Fruit fly (Drosophila melanogaster) whole organism, embryonic: Measurements from ENCODE around the gene CG34348.

Experiments
- Atf6 ChIP-seq: fragments of 200-800 bp; sonication (Bioruptor generic); IDR thresholded peaks from 2 replicates; pipeline ENCODE4 v1.3.6; 2022; ENCODE audit warnings: missing biosample characterization, missing genetic modification characterization
- B-H2 ChIP-seq: fragments of 200-800 bp; sonication (Bioruptor generic); optimal IDR thresholded peaks from 2 replicates; lab custom pipeline; 2018; ENCODE audit warnings: missing biosample characterization, mild to moderate bottlenecking, missing genetic modification characterization
- CG10543 ChIP-seq: fragments of 200-800 bp; sonication (Bioruptor generic); optimal IDR thresholded peaks from 3 replicates; lab custom pipeline; 2017; ENCODE audit warnings: missing biosample characterization, mild to moderate bottlenecking, missing genetic modification characterization, moderate library complexity
- CG10979 ChIP-seq: fragments of 200-800 bp; sonication (Bioruptor generic); optimal IDR thresholded peaks from 2 replicates; lab custom pipeline; 2018; ENCODE audit warnings: missing biosample characterization, mild to moderate bottlenecking, missing genetic modification characterization, moderate library complexity
- CG11504 ChIP-seq: fragments of 200-800 bp; sonication (Bioruptor generic); optimal IDR thresholded peaks from 3 replicates; lab custom pipeline; 2019; ENCODE audit warnings: missing biosample characterization, mild to moderate bottlenecking, missing genetic modification characterization, moderate library complexity
- CG11695 ChIP-seq: fragments of 200-800 bp; sonication (Bioruptor generic); IDR thresholded peaks from 3 replicates; pipeline ENCODE4 v1.3.6; 2022; ENCODE audit warnings: missing biosample characterization, missing genetic modification characterization
- CG12391 ChIP-seq: fragments of 200-800 bp; sonication (Bioruptor generic); optimal IDR thresholded peaks from 3 replicates; lab custom pipeline; 2018; ENCODE audit warnings: missing biosample characterization, mild to moderate bottlenecking, missing genetic modification characterization, moderate library complexity
- CG12659 ChIP-seq: fragments of 200-800 bp; sonication (Bioruptor generic); optimal IDR thresholded peaks from 3 replicates; lab custom pipeline; 2017; ENCODE audit warnings: mild to moderate bottlenecking, missing biosample characterization, missing genetic modification reagents, missing genetic modification characterization
- CG14710 ChIP-seq: fragments of 200-800 bp; sonication (Bioruptor generic); optimal IDR thresholded peaks from 3 replicates; lab custom pipeline; 2019; ENCODE audit warnings: missing biosample characterization, mild to moderate bottlenecking, missing genetic modification characterization, moderate library complexity
- CG15696 ChIP-seq: fragments of 200-800 bp; sonication (Bioruptor generic); optimal IDR thresholded peaks from 2 replicates; lab custom pipeline; 2019; ENCODE audit warnings: missing biosample characterization, mild to moderate bottlenecking, missing genetic modification characterization, moderate library complexity
- CG17802 ChIP-seq: fragments of 200-800 bp; sonication (Bioruptor generic); optimal IDR thresholded peaks from 2 replicates; lab custom pipeline; 2018; ENCODE audit warnings: missing biosample characterization, mild to moderate bottlenecking, missing genetic modification characterization, moderate library complexity
- CG18764 ChIP-seq: fragments of 200-800 bp; sonication (Bioruptor generic); optimal IDR thresholded peaks from 3 replicates; lab custom pipeline; 2016; ENCODE audit warnings: missing biosample characterization, missing genetic modification characterization
- CG2678 ChIP-seq: fragments of 200-800 bp; sonication (Bioruptor generic); optimal IDR thresholded peaks from 3 replicates; lab custom pipeline; 2019; ENCODE audit warnings: missing biosample characterization, mild to moderate bottlenecking, missing genetic modification characterization, moderate library complexity
- CG30431 ChIP-seq: fragments of 200-800 bp; sonication (Bioruptor generic); optimal IDR thresholded peaks from 2 replicates; lab custom pipeline; 2017; ENCODE audit warnings: missing biosample characterization, missing genetic modification characterization
- CG3281 ChIP-seq: fragments of 200-800 bp; sonication (Bioruptor generic); optimal IDR thresholded peaks from 3 replicates; lab custom pipeline; 2017; ENCODE audit warnings: missing biosample characterization, mild to moderate bottlenecking, missing genetic modification characterization
- CG33557 ChIP-seq: fragments of 200-800 bp; sonication (Bioruptor generic); optimal IDR thresholded peaks from 2 replicates; lab custom pipeline; 2019; ENCODE audit warnings: missing biosample characterization, mild to moderate bottlenecking, missing genetic modification characterization, moderate library complexity
- CG3407 ChIP-seq: fragments of 200-800 bp; sonication (Bioruptor generic); optimal IDR thresholded peaks from 2 replicates; lab custom pipeline; 2018; ENCODE audit warnings: missing biosample characterization, mild to moderate bottlenecking, missing genetic modification characterization
- CG34376 ChIP-seq: fragments of 200-800 bp; sonication (Bioruptor generic); optimal IDR thresholded peaks from 2 replicates; lab custom pipeline; 2018; ENCODE audit warnings: missing biosample characterization, mild to moderate bottlenecking, missing genetic modification characterization
- CG4282 ChIP-seq: fragments of 200-800 bp; sonication (Bioruptor generic); optimal IDR thresholded peaks from 2 replicates; lab custom pipeline; 2016; ENCODE audit warnings: missing biosample characterization, missing genetic modification characterization
- CG4617 ChIP-seq: fragments of 200-800 bp; sonication (Bioruptor generic); optimal IDR thresholded peaks from 3 replicates; lab custom pipeline; 2016; ENCODE audit warnings: missing biosample characterization, missing genetic modification characterization, borderline replicate concordance
- CG4707 ChIP-seq: fragments of 200-800 bp; sonication (Bioruptor generic); optimal IDR thresholded peaks from 2 replicates; lab custom pipeline; 2018; ENCODE audit warnings: missing biosample characterization, mild to moderate bottlenecking, missing genetic modification characterization, moderate library complexity
- CG7357 ChIP-seq: fragments of 200-800 bp; sonication (Bioruptor generic); IDR thresholded peaks from 3 replicates; pipeline ENCODE4 v1.3.6; 2022; ENCODE audit warnings: missing biosample characterization, missing genetic modification characterization
- CG9215 ChIP-seq: fragments of 200-800 bp; sonication (Bioruptor generic); IDR thresholded peaks from 2 replicates; pipeline ENCODE4 v1.3.6; 2022; ENCODE audit warnings: missing biosample characterization, missing genetic modification characterization
- CG9437 ChIP-seq: fragments of 200-800 bp; sonication (Bioruptor generic); optimal IDR thresholded peaks from 2 replicates; lab custom pipeline; 2018; ENCODE audit warnings: missing biosample characterization, mild to moderate bottlenecking, missing genetic modification characterization
- CG9797 ChIP-seq: fragments of 200-800 bp; sonication (Bioruptor generic); optimal IDR thresholded peaks from 3 replicates; lab custom pipeline; 2018; ENCODE audit warnings: missing biosample characterization, mild to moderate bottlenecking, missing genetic modification characterization
- CHES-1-like ChIP-seq: fragments of 200-800 bp; sonication (Bioruptor generic); optimal IDR thresholded peaks from 2 replicates; lab custom pipeline; 2016; ENCODE audit warnings: missing biosample characterization, missing genetic modification characterization
- Hr39 ChIP-seq: fragments of >200 bp; optimal IDR thresholded peaks from 2 replicates; lab custom pipeline; 2017
- Lpt ChIP-seq: fragments of >200 bp; optimal IDR thresholded peaks from 2 replicates; lab custom pipeline; 2018; ENCODE audit warnings: missing biosample characterization, missing genetic modification characterization
- NC2α ChIP-seq: fragments of 200-800 bp; sonication (Bioruptor generic); optimal IDR thresholded peaks from 2 replicates; lab custom pipeline; 2016; ENCODE audit warnings: missing biosample characterization, missing genetic modification characterization
- Nf-YB ChIP-seq: fragments of 200-800 bp; sonication (Bioruptor generic); optimal IDR thresholded peaks from 3 replicates; lab custom pipeline; 2019; ENCODE audit warnings: missing biosample characterization, mild to moderate bottlenecking, missing genetic modification characterization, moderate library complexity
- Poxn ChIP-seq: fragments of 200-800 bp; sonication (Bioruptor generic); IDR thresholded peaks from 2 replicates; pipeline ENCODE4 v1.3.6; 2022; ENCODE audit warnings: missing biosample characterization, missing genetic modification characterization
- Sox100B ChIP-seq: fragments of 200-800 bp; sonication (Bioruptor generic); optimal IDR thresholded peaks from 3 replicates; lab custom pipeline; 2018; ENCODE audit warnings: missing biosample characterization, mild to moderate bottlenecking, missing genetic modification characterization
- Trl ChIP-seq, 3 experiments: fragments of >200 bp in 2 of 3; fragments of 200-800 bp in 1 of 3; sonication (Bioruptor generic) in 1 of 3; optimal IDR thresholded peaks; 2 replicates in 1 of 3; 3 replicates in 2 of 3; lab custom pipeline; 2016 to 2017; ENCODE audit warnings: missing biosample characterization in 1 of 3, missing genetic modification characterization in 1 of 3
- Usf ChIP-seq: fragments of 200-800 bp; sonication (Bioruptor generic); optimal IDR thresholded peaks from 2 replicates; lab custom pipeline; 2017; ENCODE audit warnings: missing genotype, missing biosample characterization, missing genetic modification characterization
- cato ChIP-seq: fragments of 200-800 bp; sonication (Bioruptor generic); optimal IDR thresholded peaks from 2 replicates; lab custom pipeline; 2016; ENCODE audit warnings: missing biosample characterization, missing genetic modification characterization, borderline replicate concordance
- caup ChIP-seq: fragments of 200-800 bp; sonication (Bioruptor generic); optimal IDR thresholded peaks from 3 replicates; lab custom pipeline; 2017; ENCODE audit warnings: missing biosample characterization, mild to moderate bottlenecking, missing genetic modification characterization, moderate library complexity; ENCODE audit not compliant: severe bottlenecking
- chinmo ChIP-seq: fragments of 200-800 bp; sonication (Bioruptor generic); IDR thresholded peaks from 4 replicates; pipeline ENCODE4 v1.3.6; 2022; ENCODE audit warnings: missing biosample characterization, missing genetic modification characterization; ENCODE audit not compliant: partially characterized antibody
- dati ChIP-seq: fragments of 200-800 bp; sonication (Bioruptor generic); IDR thresholded peaks from 2 replicates; pipeline ENCODE4 v1.3.6; 2022; ENCODE audit warnings: missing biosample characterization, missing genetic modification characterization
- hth ChIP-seq: fragments of >200 bp; optimal IDR thresholded peaks from 2 replicates; lab custom pipeline; 2017; ENCODE audit warnings: inconsistent platforms
- odd ChIP-seq: fragments of 200-800 bp; sonication (Bioruptor generic); optimal IDR thresholded peaks from 2 replicates; lab custom pipeline; 2017; ENCODE audit warnings: missing biosample characterization, mild to moderate bottlenecking, missing genetic modification characterization
- pros ChIP-seq: fragments of 200-800 bp; sonication (Bioruptor generic); optimal IDR thresholded peaks from 3 replicates; lab custom pipeline; 2019; ENCODE audit warnings: missing biosample characterization, mild to moderate bottlenecking, missing genetic modification characterization, moderate library complexity
- repo ChIP-seq: fragments of 200-800 bp; sonication (Bioruptor generic); optimal IDR thresholded peaks from 2 replicates; lab custom pipeline; 2016; ENCODE audit warnings: missing biosample characterization, missing genetic modification characterization
- row ChIP-seq: fragments of 200-800 bp; sonication (Bioruptor generic); IDR thresholded peaks from 3 replicates; pipeline ENCODE4 v1.3.6; 2022; ENCODE audit warnings: missing biosample characterization, missing genetic modification characterization
- shn ChIP-seq: fragments of 200-800 bp; sonication (Bioruptor generic); optimal IDR thresholded peaks from 3 replicates; lab custom pipeline; 2016; ENCODE audit warnings: missing biosample characterization, missing genetic modification characterization
- sug ChIP-seq: fragments of 200-800 bp; optimal IDR thresholded peaks from 2 replicates; lab custom pipeline; 2019; ENCODE audit warnings: missing biosample characterization, mild to moderate bottlenecking, missing genetic modification characterization, moderate library complexity
- tap ChIP-seq: fragments of 200-800 bp; optimal IDR thresholded peaks from 3 replicates; lab custom pipeline; 2019; ENCODE audit warnings: missing biosample characterization, mild to moderate bottlenecking, missing genetic modification characterization, moderate library complexity
- ttk ChIP-seq: fragments of 200-800 bp; sonication (Bioruptor generic); IDR thresholded peaks from 2 replicates; pipeline ENCODE4 v2.1.2; 2022; ENCODE audit warnings: missing biosample characterization, missing genetic modification characterization
- tup ChIP-seq: fragments of 200-800 bp; sonication (Bioruptor generic); optimal IDR thresholded peaks from 2 replicates; lab custom pipeline; 2016; ENCODE audit warnings: missing biosample characterization, mild to moderate bottlenecking, missing genetic modification characterization, moderate library complexity

The CG34348 gene

DNA sequence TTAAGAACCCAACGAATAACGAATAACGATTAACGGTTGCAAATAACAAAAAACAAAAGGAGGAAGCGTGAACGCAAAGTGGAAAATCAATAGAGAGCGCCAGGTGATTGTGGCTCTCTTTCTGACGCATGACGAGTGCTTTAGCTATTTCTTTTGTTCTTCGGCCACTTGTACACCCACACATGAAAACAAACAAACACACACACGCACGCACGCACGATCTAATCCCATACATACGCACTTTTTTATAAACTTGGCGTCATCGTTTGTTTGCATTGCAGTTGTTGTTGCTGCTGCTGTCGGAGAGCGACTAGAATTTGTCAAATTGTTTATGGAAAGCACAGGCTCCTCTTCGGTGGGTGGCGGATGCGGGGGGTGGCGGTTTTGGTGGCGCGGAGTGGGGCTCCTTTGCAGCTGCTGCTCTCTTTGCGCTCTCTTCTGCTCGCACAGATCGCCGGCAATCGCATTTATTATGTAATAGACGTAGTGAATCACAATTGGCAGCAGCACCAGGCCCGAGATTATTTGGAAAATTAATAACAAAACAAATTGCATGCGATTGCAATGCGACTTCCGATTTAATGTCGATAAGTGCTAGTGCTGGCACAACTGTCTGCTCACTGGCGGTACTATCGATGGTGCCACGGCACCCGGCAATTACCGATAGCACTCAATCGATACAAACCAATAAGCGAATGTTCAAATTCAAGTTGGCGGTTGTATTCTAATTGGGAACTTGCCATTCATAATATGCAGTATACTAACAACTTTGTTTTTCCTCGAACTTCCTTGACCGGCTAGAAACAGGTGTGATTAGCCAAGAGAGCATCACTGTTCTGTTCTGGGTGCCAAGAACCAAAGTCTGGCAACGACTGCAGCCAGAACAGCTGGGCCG is 453 bp upstream of the CG34348 start (continued):
- TF ChIP-seq hth (lab: Kevin White, UChicago) (no peak), CG9215 (GFP tag; lab: Robert Waterston, UW) (peak; percentile 85), CG2678 (tag; lab: Kevin White, UChicago) (peak; percentile 23), CG17802 (no peak), CG12659 (GFP tag; lab: Kevin White, UChicago) (peak; percentile 73), chinmo (GFP tag; lab: Robert Waterston, UW) (peak; percentile 92; the same call in 3 of the 4 replicates), CG15696 (tag; lab: Kevin White, UChicago) (peak; percentile 17), sug (tag; lab: Kevin White, UChicago) (peak; percentile 56), cato (peak; percentile 6), CG9797 (peak; percentile 56), CG9437 (GFP tag; lab: Kevin White, UChicago) (no peak), Usf (GFP tag; lab: Kevin White, UChicago) (no peak), row (GFP tag; lab: Robert Waterston, UW) (peak; percentile 82), CG11695 (GFP tag; lab: Robert Waterston, UW) (no peak), Atf6 (GFP tag; lab: Robert Waterston, UW) (peak; percentile 52; the same call in 1 of the 2 replicates), tup (GFP tag; lab: Kevin White, UChicago) (no peak), Nf-YB (GFP tag; lab: Kevin White, UChicago) (no peak), CG34376 (GFP tag; lab: Kevin White, UChicago) (no peak), pros (GFP tag; lab: Kevin White, UChicago) (no peak), CHES-1-like (GFP tag; lab: Kevin White, UChicago) (peak; percentile 72), Lpt (no peak), CG7357 (GFP tag; lab: Robert Waterston, UW) (no peak), Sox100B (no peak), CG33557 (no peak), Hr39 (lab: Kevin White, UChicago) (no peak), NC2α (no peak), CG3281 (GFP tag; lab: Kevin White, UChicago) (no peak), ttk (no peak), CG4617 (GFP tag; lab: Kevin White, UChicago) (peak; percentile 44), CG14710 (peak; percentile 76), CG4707 (GFP tag; lab: Kevin White, UChicago) (no peak), CG3407 (GFP tag; lab: Kevin White, UChicago) (no peak), CG30431 (GFP tag; lab: Kevin White, UChicago) (no peak), repo (GFP tag; lab: Kevin White, UChicago) (no peak), tap (tag; lab: Kevin White, UChicago) (no peak), CG10979 (no peak), B-H2 (GFP tag; lab: Kevin White, UChicago) (peak; percentile 65), CG18764 (GFP tag; lab: Kevin White, UChicago) (no peak), CG11504 (tag; lab: Kevin White, UChicago) (peak; percentile 48), odd (no peak), caup (GFP tag; lab: Kevin White, UChicago) (peak; percentile 18), CG4282 (GFP tag; lab: Kevin White, UChicago) (peak; percentile 57), Poxn (GFP tag; lab: Robert Waterston, UW) (no peak), Trl (optimal IDR thresholded peaks at IDR 0.05; lab: Kevin White, UChicago) (peak in 1 of 2 experiments; percentile 72), Trl (GFP tag; optimal IDR thresholded peaks at IDR 0.05; lab: Kevin White, UChicago) (peak; percentile 42), CG12391 (peak; percentile 63), CG10543 (GFP tag; lab: Kevin White, UChicago) (peak; percentile 65), dati (no peak), shn (peak; percentile 45)
